Fruit fly (Drosophila melanogaster) whole organism, embryonic: ENCODE data around the gene fzo.

ENCODE experiments used
- Adf1 ChIP-seq: fragments of 200-800 bp; sonication (Bioruptor generic); IDR thresholded peaks from 2 replicates; pipeline ENCODE4 v1.3.6; 2022; ENCODE audit warnings: missing biosample characterization, missing genetic modification characterization
- CG1024 ChIP-seq: fragments of 200-800 bp; sonication (Bioruptor generic); IDR thresholded peaks from 2 replicates; pipeline ENCODE4 v1.3.6; 2022; ENCODE audit warnings: missing biosample characterization, missing genetic modification characterization
- CG10979 ChIP-seq: fragments of 200-800 bp; sonication (Bioruptor generic); optimal IDR thresholded peaks from 2 replicates; lab custom pipeline; 2018; ENCODE audit warnings: missing biosample characterization, mild to moderate bottlenecking, missing genetic modification characterization, moderate library complexity
- CG11504 ChIP-seq: fragments of 200-800 bp; sonication (Bioruptor generic); optimal IDR thresholded peaks from 3 replicates; lab custom pipeline; 2019; ENCODE audit warnings: missing biosample characterization, mild to moderate bottlenecking, missing genetic modification characterization, moderate library complexity
- CG11723 ChIP-seq: fragments of 200-800 bp; sonication (Bioruptor generic); optimal IDR thresholded peaks from 2 replicates; lab custom pipeline; 2017; ENCODE audit warnings: missing biosample characterization, mild to moderate bottlenecking, missing genetic modification characterization
- CG14667 ChIP-seq: fragments of 200-800 bp; sonication (Bioruptor generic); IDR thresholded peaks from 2 replicates; pipeline ENCODE4 v1.3.6; 2022; ENCODE audit warnings: missing biosample characterization, missing genetic modification characterization
- CG15696 ChIP-seq: fragments of 200-800 bp; sonication (Bioruptor generic); optimal IDR thresholded peaks from 2 replicates; lab custom pipeline; 2019; ENCODE audit warnings: missing biosample characterization, mild to moderate bottlenecking, missing genetic modification characterization, moderate library complexity
- CG1647 ChIP-seq: fragments of 200-800 bp; sonication (Bioruptor generic); optimal IDR thresholded peaks from 3 replicates; lab custom pipeline; 2016; ENCODE audit warnings: missing biosample characterization, missing genetic modification characterization
- CG2202 ChIP-seq: fragments of 200-800 bp; sonication (Bioruptor generic); optimal IDR thresholded peaks from 2 replicates; lab custom pipeline; 2018; ENCODE audit warnings: missing biosample characterization, mild to moderate bottlenecking, missing genetic modification characterization
- CG2875 ChIP-seq: fragments of 200-800 bp; sonication (Bioruptor generic); optimal IDR thresholded peaks from 2 replicates; lab custom pipeline; 2017; ENCODE audit warnings: missing biosample characterization, mild to moderate bottlenecking, missing genetic modification characterization, missing genetic modification reagents
- CG30020 ChIP-seq: fragments of 200-800 bp; optimal IDR thresholded peaks from 2 replicates; lab custom pipeline; 2019; ENCODE audit warnings: missing biosample characterization, mild to moderate bottlenecking, missing genetic modification characterization, moderate library complexity
- CG32532 ChIP-seq: fragments of 200-800 bp; sonication (Bioruptor generic); IDR thresholded peaks from 2 replicates; pipeline ENCODE4 v1.3.6; 2022; ENCODE audit warnings: missing biosample characterization, missing genetic modification characterization
- CG6791 ChIP-seq: fragments of 200-800 bp; sonication (Bioruptor generic); IDR thresholded peaks from 3 replicates; pipeline ENCODE4 v1.3.6; 2022; ENCODE audit warnings: missing biosample characterization, missing genetic modification characterization; ENCODE audit not compliant: partially characterized antibody
- Drgx ChIP-seq: fragments of 200-800 bp; sonication (Bioruptor generic); IDR thresholded peaks from 2 replicates; pipeline ENCODE4 v1.3.6; 2022; ENCODE audit warnings: missing biosample characterization, missing genetic modification characterization
- ERR ChIP-seq: fragments of 200-800 bp; sonication (Bioruptor generic); optimal IDR thresholded peaks from 2 replicates; lab custom pipeline; 2016; ENCODE audit warnings: missing biosample characterization, missing genetic modification characterization
- Hr78 ChIP-seq, 2 experiments: fragments of 200-800 bp in 1 of 2; fragments of >200 bp in 1 of 2; sonication (Bioruptor generic) in 1 of 2; optimal IDR thresholded peaks; 2 replicates each; lab custom pipeline; 2017 to 2019; ENCODE audit warnings: missing biosample characterization in 2 of 2, missing genetic modification characterization in 2 of 2, mild to moderate bottlenecking in 1 of 2, moderate library complexity in 1 of 2
- Jarid2 ChIP-seq: fragments of 200-800 bp; sonication (Bioruptor generic); optimal IDR thresholded peaks from 3 replicates; lab custom pipeline; 2017; ENCODE audit warnings: mild to moderate bottlenecking, missing biosample characterization, missing genetic modification reagents, missing genetic modification characterization
- NK7.1 ChIP-seq: fragments of 200-800 bp; sonication (Bioruptor generic); optimal IDR thresholded peaks from 3 replicates; lab custom pipeline; 2016; ENCODE audit warnings: missing biosample characterization, missing genetic modification characterization
- Nf-YC ChIP-seq: fragments of 200-800 bp; optimal IDR thresholded peaks from 3 replicates; lab custom pipeline; 2019; ENCODE audit warnings: missing biosample characterization, mild to moderate bottlenecking, missing genetic modification characterization, moderate library complexity
- ab ChIP-seq: fragments of 200-800 bp; sonication (Bioruptor generic); optimal IDR thresholded peaks from 2 replicates; lab custom pipeline; 2016; ENCODE audit warnings: missing biosample characterization, missing genetic modification characterization
- ara ChIP-seq: fragments of 200-800 bp; sonication (Bioruptor generic); IDR thresholded peaks from 2 replicates; pipeline ENCODE4 v1.3.6; 2022; ENCODE audit warnings: missing biosample characterization, missing genetic modification characterization
- ash1 ChIP-seq: fragments of 200-800 bp; sonication (Bioruptor generic); optimal IDR thresholded peaks from 2 replicates; lab custom pipeline; 2018; ENCODE audit warnings: missing biosample characterization, mild to moderate bottlenecking, missing genetic modification characterization
- chif ChIP-seq, 2 experiments: fragments of 200-800 bp; sonication (Bioruptor generic); optimal IDR thresholded peaks; 3 replicates each; lab custom pipeline; 2016; ENCODE audit warnings: missing biosample characterization in 2 of 2, missing genetic modification characterization in 2 of 2
- chinmo ChIP-seq: fragments of 200-800 bp; sonication (Bioruptor generic); IDR thresholded peaks from 4 replicates; pipeline ENCODE4 v1.3.6; 2022; ENCODE audit warnings: missing biosample characterization, missing genetic modification characterization; ENCODE audit not compliant: partially characterized antibody
- corto ChIP-seq: fragments of 200-800 bp; sonication (Bioruptor generic); optimal IDR thresholded peaks from 2 replicates; lab custom pipeline; 2016; ENCODE audit warnings: missing biosample characterization, mild to moderate bottlenecking, missing genetic modification characterization, moderate library complexity
- danr ChIP-seq: fragments of 200-800 bp; sonication (Bioruptor generic); IDR thresholded peaks from 2 replicates; pipeline ENCODE4 v1.3.6; 2022; ENCODE audit warnings: missing biosample characterization, missing genetic modification characterization
- dmrt99B ChIP-seq: fragments of 200-800 bp; sonication (Bioruptor generic); optimal IDR thresholded peaks from 2 replicates; lab custom pipeline; 2018; ENCODE audit warnings: missing biosample characterization, mild to moderate bottlenecking, missing genetic modification characterization, moderate library complexity
- dysf ChIP-seq: fragments of 200-800 bp; sonication (Bioruptor generic); IDR thresholded peaks from 3 replicates; pipeline ENCODE4 v1.3.6; 2022; ENCODE audit warnings: missing biosample characterization, missing genetic modification characterization
- en ChIP-seq: fragments of 200-800 bp; sonication (Bioruptor generic); optimal IDR thresholded peaks from 2 replicates; lab custom pipeline; 2016; ENCODE audit warnings: missing biosample characterization, missing genetic modification characterization
- exex ChIP-seq: fragments of 200-800 bp; sonication (Bioruptor generic); optimal IDR thresholded peaks from 4 replicates; lab custom pipeline; 2018; ENCODE audit warnings: missing biosample characterization, mild to moderate bottlenecking, missing genetic modification characterization, moderate library complexity
- eyg ChIP-seq: fragments of 200-800 bp; sonication (Bioruptor generic); optimal IDR thresholded peaks from 3 replicates; lab custom pipeline; 2016; ENCODE audit warnings: missing biosample characterization, missing genetic modification characterization
- lbe ChIP-seq: fragments of 200-800 bp; sonication (Bioruptor generic); optimal IDR thresholded peaks from 2 replicates; lab custom pipeline; 2016; ENCODE audit warnings: missing biosample characterization, mild to moderate bottlenecking, missing genetic modification characterization
- lilli ChIP-seq: fragments of 200-800 bp; sonication (Bioruptor generic); optimal IDR thresholded peaks from 3 replicates; lab custom pipeline; 2016; ENCODE audit warnings: missing biosample characterization, missing genetic modification characterization
- mam ChIP-seq: fragments of 200-800 bp; sonication (Bioruptor generic); optimal IDR thresholded peaks from 3 replicates; lab custom pipeline; 2016; ENCODE audit warnings: missing biosample characterization, missing genetic modification characterization
- nau ChIP-seq: fragments of 200-800 bp; sonication (Bioruptor generic); optimal IDR thresholded peaks from 3 replicates; lab custom pipeline; 2017; ENCODE audit warnings: missing biosample characterization, mild to moderate bottlenecking, missing genetic modification characterization, missing genetic modification reagents
- pho ChIP-seq: fragments of 200-800 bp; sonication (Bioruptor generic); optimal IDR thresholded peaks from 2 replicates; lab custom pipeline; 2016; ENCODE audit warnings: missing biosample characterization, missing genetic modification characterization
- rib ChIP-seq: fragments of 200-800 bp; sonication (Bioruptor generic); IDR thresholded peaks from 2 replicates; pipeline ENCODE4 v1.3.6; 2022; ENCODE audit warnings: missing biosample characterization, missing genetic modification characterization
- schlank ChIP-seq: fragments of 200-800 bp; sonication (Bioruptor generic); optimal IDR thresholded peaks from 2 replicates; lab custom pipeline; 2018; ENCODE audit warnings: missing biosample characterization, mild to moderate bottlenecking, missing genetic modification characterization
- sens-2 ChIP-seq: fragments of 200-800 bp; sonication (Bioruptor generic); IDR thresholded peaks from 2 replicates; pipeline ENCODE4 v1.3.6; 2022; ENCODE audit warnings: missing biosample characterization, missing genetic modification characterization
- slbo ChIP-seq: fragments of 200-800 bp; sonication (Bioruptor generic); IDR thresholded peaks from 2 replicates; pipeline ENCODE4 v1.3.6; 2022; ENCODE audit warnings: missing biosample characterization, missing genetic modification characterization
- tap ChIP-seq: fragments of 200-800 bp; optimal IDR thresholded peaks from 3 replicates; lab custom pipeline; 2019; ENCODE audit warnings: missing biosample characterization, mild to moderate bottlenecking, missing genetic modification characterization, moderate library complexity
- tup ChIP-seq: fragments of 200-800 bp; sonication (Bioruptor generic); optimal IDR thresholded peaks from 2 replicates; lab custom pipeline; 2016; ENCODE audit warnings: missing biosample characterization, mild to moderate bottlenecking, missing genetic modification characterization, moderate library complexity
- zfh2 ChIP-seq: fragments of 200-800 bp; sonication (Bioruptor generic); optimal IDR thresholded peaks from 2 replicates; lab custom pipeline; 2016; ENCODE audit warnings: missing biosample characterization, missing genetic modification characterization

fzo gene

DNA sequence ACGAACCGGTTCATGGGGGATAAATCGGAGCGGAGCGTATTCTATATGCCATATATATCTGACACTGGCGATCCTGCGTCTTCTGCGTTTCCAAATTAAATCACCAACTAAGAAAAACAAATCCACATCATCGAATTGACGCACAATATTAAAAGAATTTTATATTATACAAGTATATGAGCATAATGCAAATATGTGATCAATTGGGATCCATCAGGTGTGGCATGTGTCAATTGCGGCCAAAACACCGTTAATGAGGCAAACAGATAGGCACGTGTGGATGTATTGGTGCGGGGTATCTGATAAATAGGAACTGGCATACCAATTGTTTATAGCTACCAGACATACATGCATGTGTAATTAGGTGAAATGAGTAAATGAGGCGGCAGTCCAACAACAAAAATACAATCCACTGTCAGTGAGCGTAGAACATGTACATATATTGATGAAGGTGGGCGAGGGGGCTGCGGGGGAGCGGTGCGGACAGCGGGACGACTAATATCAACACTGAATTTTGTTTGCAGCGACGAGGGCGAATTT, 25.7 kb downstream of the fzo start (continued):
- no peak for TF ChIP-seq ash1 (GFP tag; lab: Kevin White, UChicago)
- no peak for TF ChIP-seq en (GFP tag; lab: Kevin White, UChicago)
- no peak for TF ChIP-seq CG32532 (GFP tag; lab: Robert Waterston, UW)
- TF ChIP-seq chif (GFP tag; optimal IDR thresholded peaks at IDR 0.05; lab: Kevin White, UChicago), result no peak
- no peak for TF ChIP-seq CG2875 (GFP tag; lab: Kevin White, UChicago)
- TF ChIP-seq pho, result no peak
- peak; percentile 30; the same call in 1 of the 2 replicates for TF ChIP-seq slbo
- no peak for TF ChIP-seq CG15696
- no peak for TF ChIP-seq dmrt99B
- TF ChIP-seq lbe (GFP tag; lab: Kevin White, UChicago), result no peak
- TF ChIP-seq chinmo (GFP tag; lab: Robert Waterston, UW), result 0 out of 4 replicates have a peak, but pooled peaks have one; percentile 37
- no peak for TF ChIP-seq tap
- TF ChIP-seq mam, result no peak
- no peak for TF ChIP-seq CG14667 (GFP tag; lab: Robert Waterston, UW)
- no peak for TF ChIP-seq schlank (tag; lab: Kevin White, UChicago)
- TF ChIP-seq rib, result no peak
- TF ChIP-seq Jarid2 (GFP tag; lab: Kevin White, UChicago), result no peak
- no peak for TF ChIP-seq CG11504 (tag; lab: Kevin White, UChicago)
- TF ChIP-seq ara (GFP tag; lab: Robert Waterston, UW), result no peak
- peak; percentile 24; the same call in 1 of the 3 replicates for TF ChIP-seq dysf (GFP tag; lab: Robert Waterston, UW)
- no peak for TF ChIP-seq ab (GFP tag; lab: Kevin White, UChicago)
- TF ChIP-seq CG30020 (tag; lab: Kevin White, UChicago), result no peak
- no peak for TF ChIP-seq lilli (GFP tag; lab: Kevin White, UChicago)
- no peak for TF ChIP-seq CG10979 (tag; lab: Kevin White, UChicago)
- no peak for TF ChIP-seq sens-2 (GFP tag; lab: Robert Waterston, UW)
- no peak for TF ChIP-seq Nf-YC (tag; lab: Kevin White, UChicago)
- no peak for TF ChIP-seq CG11723 (GFP tag; lab: Kevin White, UChicago)
- TF ChIP-seq Adf1 (GFP tag; lab: Robert Waterston, UW), result no peak
- TF ChIP-seq Hr78 (GFP tag; optimal IDR thresholded peaks at IDR 0.05; lab: Kevin White, UChicago), result no peak
- TF ChIP-seq CG1024 (GFP tag; lab: Robert Waterston, UW), result no peak
- TF ChIP-seq exex (tag; lab: Kevin White, UChicago), result no peak
- TF ChIP-seq ERR, result no peak
- TF ChIP-seq eyg (GFP tag; lab: Kevin White, UChicago), result no peak
- no peak for TF ChIP-seq NK7.1 (GFP tag; lab: Kevin White, UChicago)
- no peak for TF ChIP-seq corto (GFP tag; lab: Kevin White, UChicago)
- TF ChIP-seq Drgx (GFP tag; lab: Robert Waterston, UW), result no peak
- TF ChIP-seq CG2202 (tag; lab: Kevin White, UChicago), result no peak
- TF ChIP-seq nau (GFP tag; lab: Kevin White, UChicago), result no peak
- no peak for TF ChIP-seq zfh2 (GFP tag; lab: Kevin White, UChicago)
- TF ChIP-seq danr (GFP tag; lab: Robert Waterston, UW), result no peak
- TF ChIP-seq tup (GFP tag; lab: Kevin White, UChicago), result no peak
- no peak for TF ChIP-seq CG1647 (GFP tag; lab: Kevin White, UChicago)
- TF ChIP-seq CG6791, result no peak
